Fruit fly (Drosophila melanogaster): Measurements from ENCODE around the gene CG32795.

dm6 chrX:2814423-2814822 lies 24.1 kb upstream of the CG32795 start:
- TF ChIP-seq Hr83 (GFP tag; optimal IDR thresholded peaks at IDR 0.05; ENCODE audit: poor library complexity, severe bottlenecking) = no peak
- TF ChIP-seq psq (GFP tag; optimal IDR thresholded peaks at IDR 0.05) = no peak
